Fruit fly (Drosophila melanogaster) whole organism, pupa: ENCODE measurements around the gene CCT7.
A peak's percentile ranks its signal among the peaks of the same experiment; 100 is the strongest.

Source experiments
- CG10348 ChIP-seq: fragments of 200-800 bp; sonication (Bioruptor generic); IDR thresholded peaks from 2 replicates; pipeline ENCODE4 v1.3.6; 2022; ENCODE audit warnings: missing biosample characterization, missing genetic modification characterization
- CG12605 ChIP-seq: fragments of 200-800 bp; sonication (Bioruptor generic); IDR thresholded peaks from 2 replicates; pipeline ENCODE4 v1.3.6; 2022; ENCODE audit warnings: missing biosample characterization, missing genetic modification characterization
- CG13204 ChIP-seq: fragments of 200-800 bp; sonication (Bioruptor generic); optimal IDR thresholded peaks from 2 replicates; lab custom pipeline; 2018; ENCODE audit warnings: missing biosample characterization, mild to moderate bottlenecking, missing genetic modification characterization, moderate library complexity
- CG14655 ChIP-seq: fragments of 200-800 bp; sonication (Bioruptor generic); optimal IDR thresholded peaks from 3 replicates; lab custom pipeline; 2017; ENCODE audit warnings: mild to moderate bottlenecking, missing biosample characterization, missing genetic modification reagents, missing genetic modification characterization
- CG15710 ChIP-seq: fragments of 200-800 bp; sonication (Bioruptor generic); optimal IDR thresholded peaks from 2 replicates; lab custom pipeline; 2018; ENCODE audit warnings: missing biosample characterization, mild to moderate bottlenecking, missing genetic modification characterization, moderate library complexity
- CG17806 ChIP-seq: fragments of 200-800 bp; sonication (Bioruptor generic); optimal IDR thresholded peaks from 2 replicates; lab custom pipeline; 2018; ENCODE audit warnings: missing biosample characterization, mild to moderate bottlenecking, missing genetic modification characterization, moderate library complexity
- CG32121 ChIP-seq: fragments of 200-800 bp; sonication (Bioruptor generic); IDR thresholded peaks from 2 replicates; pipeline ENCODE4 v1.3.6; 2022; ENCODE audit warnings: missing biosample characterization, missing genetic modification characterization
- CG34367 ChIP-seq: fragments of 200-800 bp; sonication (Bioruptor generic); optimal IDR thresholded peaks from 2 replicates; lab custom pipeline; 2018; ENCODE audit warnings: missing biosample characterization, mild to moderate bottlenecking, missing genetic modification characterization
- CG4496 ChIP-seq: fragments of 200-800 bp; sonication (Bioruptor generic); IDR thresholded peaks from 3 replicates; pipeline ENCODE4 v1.3.6; 2022; ENCODE audit warnings: missing biosample characterization, missing genetic modification characterization
- CG8159 ChIP-seq: fragments of 200-800 bp; sonication (Bioruptor generic); optimal IDR thresholded peaks from 3 replicates; lab custom pipeline; 2018; ENCODE audit warnings: missing biosample characterization, mild to moderate bottlenecking, missing genetic modification characterization, moderate library complexity
- CG8301 ChIP-seq: fragments of 200-800 bp; sonication (Bioruptor generic); optimal IDR thresholded peaks from 2 replicates; lab custom pipeline; 2018; ENCODE audit warnings: missing biosample characterization, mild to moderate bottlenecking, missing genetic modification characterization
- CG9948 ChIP-seq: fragments of 200-800 bp; sonication (Bioruptor generic); optimal IDR thresholded peaks from 2 replicates; lab custom pipeline; 2018; ENCODE audit warnings: missing biosample characterization, mild to moderate bottlenecking, missing genetic modification characterization, moderate library complexity
- D1 ChIP-seq: fragments of 200-800 bp; sonication (Bioruptor generic); optimal IDR thresholded peaks from 2 replicates; lab custom pipeline; 2018; ENCODE audit warnings: missing biosample characterization, mild to moderate bottlenecking, missing genetic modification characterization, moderate library complexity
- EcR ChIP-seq: fragments of 200-800 bp; sonication (Bioruptor generic); optimal IDR thresholded peaks from 3 replicates; lab custom pipeline; 2019; ENCODE audit warnings: missing biosample characterization, missing genetic modification characterization, mild to moderate bottlenecking, moderate library complexity, missing genetic modification reagents
- Ets98B ChIP-seq: fragments of 200-800 bp; sonication (Bioruptor generic); IDR thresholded peaks from 2 replicates; pipeline ENCODE4 v1.3.6; 2022; ENCODE audit warnings: missing biosample characterization, missing genetic modification characterization
- Pif1A ChIP-seq: fragments of 200-800 bp; sonication (Bioruptor generic); optimal IDR thresholded peaks from 3 replicates; lab custom pipeline; 2016; ENCODE audit warnings: missing biosample characterization, missing genetic modification characterization
- Pif1B ChIP-seq: fragments of 200-800 bp; sonication (Bioruptor generic); optimal IDR thresholded peaks from 3 replicates; lab custom pipeline; 2016; ENCODE audit warnings: missing biosample characterization, missing genetic modification characterization
- Snoo ChIP-seq: fragments of 200-800 bp; sonication (Bioruptor generic); optimal IDR thresholded peaks from 3 replicates; lab custom pipeline; 2017; ENCODE audit warnings: missing biosample characterization, mild to moderate bottlenecking, missing genetic modification characterization, inconsistent platforms
- fd96Ca ChIP-seq: fragments of 200-800 bp; sonication (Bioruptor generic); IDR thresholded peaks from 3 replicates; pipeline ENCODE4 v1.3.6; 2022; ENCODE audit warnings: missing biosample characterization, missing genetic modification characterization
- gl ChIP-seq: fragments of 200-800 bp; sonication (Bioruptor generic); optimal IDR thresholded peaks from 2 replicates; lab custom pipeline; 2018; ENCODE audit warnings: missing biosample characterization, mild to moderate bottlenecking, missing genetic modification characterization
- rn ChIP-seq: fragments of 200-800 bp; sonication (Bioruptor generic); IDR thresholded peaks from 2 replicates; pipeline ENCODE4 v1.3.6; 2022; ENCODE audit warnings: missing biosample characterization, missing genetic modification characterization

CCT7 gene

DNA sequence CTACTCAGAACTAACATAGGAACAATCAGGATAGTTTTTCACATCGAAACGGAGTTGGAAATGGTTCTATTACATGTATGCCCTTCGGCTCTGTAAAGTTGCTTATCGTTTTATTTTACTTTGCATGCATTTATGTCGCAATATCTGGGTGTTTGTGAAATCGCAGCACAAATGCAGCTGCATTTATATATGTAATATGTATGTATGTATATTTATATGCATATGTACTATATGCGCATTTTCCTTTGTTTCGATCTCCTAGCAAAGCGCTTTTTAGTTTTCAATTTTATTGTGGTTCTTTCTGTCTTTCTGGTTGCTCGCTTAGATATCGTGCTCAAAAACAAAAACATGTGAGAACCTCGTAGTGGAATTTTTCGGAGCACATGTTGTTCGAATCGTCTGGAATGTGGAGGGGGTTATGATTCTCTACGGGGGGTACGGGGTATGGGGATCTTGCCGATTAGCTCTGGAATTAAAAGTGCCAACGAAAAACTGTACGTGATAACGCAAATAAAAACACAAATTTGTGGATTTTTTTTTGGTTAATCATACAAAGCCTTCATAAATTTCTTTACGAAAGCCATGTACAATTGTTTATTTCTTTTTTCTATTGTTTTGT lies 12.8 kb downstream of the CCT7 start:
- TF ChIP-seq CG13204 (GFP tag; lab: Kevin White, UChicago) (no peak), EcR (GFP tag; lab: Kevin White, UChicago) (no peak), CG9948 (tag; lab: Kevin White, UChicago) (no peak), CG12605 (no peak), CG34367 (tag; lab: Kevin White, UChicago) (no peak), CG15710 (tag; lab: Kevin White, UChicago) (no peak), CG17806 (tag; lab: Kevin White, UChicago) (no peak), gl (no peak)

DNA sequence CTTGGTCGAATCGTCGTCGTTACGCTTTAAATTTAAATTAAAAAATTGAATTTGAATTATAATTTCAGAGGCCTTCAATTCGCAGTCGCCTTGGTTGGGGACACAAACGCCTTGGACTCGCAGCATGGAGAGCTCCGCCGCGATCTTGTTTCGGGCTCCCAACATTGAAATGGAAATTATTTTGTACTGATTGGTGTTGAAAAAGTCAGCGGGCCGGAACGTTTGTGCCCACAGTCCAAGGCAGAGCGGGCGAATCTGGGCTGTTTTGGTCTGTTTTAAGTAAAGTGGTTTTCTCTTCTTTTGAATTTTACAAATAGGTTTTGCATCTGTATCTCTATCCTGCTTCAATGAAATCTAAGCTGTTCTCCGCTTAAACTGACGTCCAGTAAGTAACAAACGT lies 13.7 kb downstream of the CCT7 start:
- no peak for TF ChIP-seq CG8159 (tag; lab: Kevin White, UChicago)

DNA sequence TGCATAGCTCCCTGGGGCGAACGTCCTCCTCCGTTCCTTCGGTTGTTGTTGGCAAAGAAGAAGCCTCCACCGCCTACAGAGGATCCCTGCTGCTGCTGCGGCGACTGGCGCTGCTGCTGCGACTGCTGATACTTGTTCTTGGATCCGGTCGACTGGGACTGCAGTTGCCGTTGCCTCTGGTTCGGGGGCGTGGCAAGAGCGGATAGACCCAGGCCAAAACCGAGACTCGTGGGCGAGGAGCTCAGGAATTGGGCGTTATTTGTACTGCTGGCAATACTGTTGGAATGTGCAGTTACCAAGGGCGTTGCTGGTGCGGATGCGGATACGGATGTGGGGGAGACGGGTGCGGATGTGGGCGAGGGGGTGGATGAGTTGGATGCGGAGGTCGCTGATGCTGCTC lies 16.9 kb downstream of the CCT7 start:
- TF ChIP-seq CG32121 (no peak), CG34367 (tag; lab: Kevin White, UChicago) (no peak), Pif1A (GFP tag; lab: Kevin White, UChicago) (no peak), CG13204 (GFP tag; lab: Kevin White, UChicago) (no peak)

DNA sequence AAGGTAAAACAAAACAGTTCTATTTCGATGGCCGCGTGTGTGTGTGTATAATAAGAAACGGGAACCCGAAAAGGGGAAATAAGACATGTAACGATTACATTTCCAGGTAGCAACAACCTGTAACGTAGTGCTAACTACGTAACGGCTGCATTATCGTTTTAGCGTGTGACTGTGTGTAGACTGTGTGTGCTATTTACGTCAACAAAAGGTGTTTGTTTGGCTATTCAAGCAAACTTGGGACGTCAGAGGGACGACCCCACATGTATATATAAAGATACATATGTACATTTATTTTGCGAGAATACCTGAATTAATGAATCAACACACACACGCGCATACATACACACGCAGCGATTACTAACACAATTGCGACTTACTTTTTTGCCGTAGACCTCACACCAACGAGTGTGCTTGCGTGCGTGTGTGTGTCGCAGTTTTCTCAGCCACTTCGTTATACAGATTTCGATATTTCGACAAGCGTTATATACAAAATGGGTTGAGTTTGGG lies 18.2 kb downstream of the CCT7 start:
- TF ChIP-seq Ets98B (GFP tag; lab: Robert Waterston, UW) (peak; percentile 7; the same call in 1 of the 2 replicates), fd96Ca (GFP tag; lab: Robert Waterston, UW) (peak; percentile 42; the same call in 1 of the 3 replicates), EcR (GFP tag; lab: Kevin White, UChicago) (peak; percentile 30), CG34367 (tag; lab: Kevin White, UChicago) (no peak), gl (peak; percentile 33), Snoo (tag; lab: Kevin White, UChicago) (no peak)

DNA sequence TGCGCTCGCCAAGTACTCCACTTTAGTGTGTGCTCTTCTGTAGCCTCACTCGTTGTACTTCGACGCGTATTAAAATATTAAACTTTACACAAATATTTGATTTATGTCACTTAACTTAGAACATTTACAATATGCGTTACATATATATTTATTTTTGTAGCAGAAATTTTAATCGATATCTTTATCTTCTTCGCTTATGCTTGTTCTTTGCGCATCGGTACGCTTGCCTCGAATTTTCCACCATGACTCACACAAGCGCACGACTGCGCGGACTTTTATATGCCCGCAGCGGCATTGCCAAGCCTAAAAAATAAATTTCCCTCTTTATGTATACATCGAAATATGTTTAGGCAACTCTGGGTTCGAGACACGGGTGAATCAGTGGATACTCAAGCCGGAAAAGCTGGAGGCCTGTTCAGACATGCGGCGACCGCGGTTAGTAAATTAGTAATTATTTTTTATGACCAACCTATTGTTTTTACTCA lies 19.1 kb downstream of the CCT7 start, which contains the start of gene aqz:
TSS of gene aqz (minus strand) at position 255 of the 485 bp plus-strand sequence.
- TF ChIP-seq Pif1A (GFP tag; lab: Kevin White, UChicago), result peak; percentile 32
- TF ChIP-seq CG17806 (tag; lab: Kevin White, UChicago), result peak; percentile 2
- peak; percentile 9 for TF ChIP-seq EcR (GFP tag; lab: Kevin White, UChicago)
- peak; percentile 68 for TF ChIP-seq CG4496 (GFP tag; lab: Robert Waterston, UW)
- TF ChIP-seq CG12605, result peak; percentile 63
- no peak for TF ChIP-seq CG13204 (GFP tag; lab: Kevin White, UChicago)
- TF ChIP-seq CG8301, result peak; percentile 2
- no peak for TF ChIP-seq fd96Ca (GFP tag; lab: Robert Waterston, UW)
- TF ChIP-seq Ets98B (GFP tag; lab: Robert Waterston, UW), result peak; percentile 52; the same call in 1 of the 2 replicates
- no peak for TF ChIP-seq CG10348
- TF ChIP-seq Pif1B (GFP tag; lab: Kevin White, UChicago), result peak; percentile 10
- TF ChIP-seq CG34367 (tag; lab: Kevin White, UChicago), result peak; percentile 36
- no peak for TF ChIP-seq CG14655 (GFP tag; lab: Kevin White, UChicago)
- peak; percentile 26; the same call in 1 of the 2 replicates for TF ChIP-seq CG32121
- TF ChIP-seq Snoo (tag; lab: Kevin White, UChicago), result peak; percentile 12
- no peak for TF ChIP-seq CG8159 (tag; lab: Kevin White, UChicago)
- peak; percentile 48 for TF ChIP-seq D1 (tag; lab: Kevin White, UChicago)
- TF ChIP-seq CG9948 (tag; lab: Kevin White, UChicago), result no peak

DNA sequence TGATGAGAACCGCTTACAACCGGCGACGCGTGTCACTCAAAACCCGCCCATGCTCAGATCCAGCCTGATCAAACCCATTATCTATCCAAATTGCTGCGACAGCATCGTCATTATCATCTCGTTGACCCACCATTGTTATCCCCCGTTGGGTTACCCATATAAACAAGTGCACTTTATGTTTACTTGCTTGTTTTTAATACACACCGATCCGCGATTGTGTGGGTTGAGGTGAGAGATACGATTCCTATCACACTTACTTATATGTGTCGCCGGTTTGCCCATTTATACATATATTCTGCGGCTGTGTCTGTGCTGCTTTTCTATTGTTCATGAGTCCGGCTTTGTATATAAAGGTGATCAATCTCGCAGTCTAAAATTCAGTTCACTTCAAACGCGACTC lies 20.3 kb downstream of the CCT7 start, which contains the start of gene CG8369:
TSS of gene CG8369 (plus strand) at position 386 of the 400 bp plus-strand sequence.
- TF ChIP-seq rn (GFP tag; lab: Robert Waterston, UW), result no peak
- peak; percentile 51 for TF ChIP-seq EcR (GFP tag; lab: Kevin White, UChicago)

DNA sequence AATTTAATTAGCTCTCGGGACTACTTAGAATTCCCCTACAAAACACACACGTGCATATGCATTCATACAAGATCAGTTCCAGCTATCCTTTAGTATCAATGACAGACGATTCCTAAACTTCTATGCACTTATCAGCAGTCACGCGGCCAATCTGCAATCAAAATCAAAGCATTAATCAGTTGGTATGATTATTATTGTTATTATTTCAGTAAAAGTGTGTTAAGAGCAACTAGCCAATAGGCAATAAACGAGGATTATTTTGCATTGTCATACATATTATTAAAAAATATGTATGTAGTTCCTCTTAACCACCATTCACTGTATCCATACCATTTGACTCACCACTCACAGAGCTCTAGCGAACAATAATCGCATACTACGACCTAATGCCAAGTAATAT lies 21.6 kb downstream of the CCT7 start:
- no peak for TF ChIP-seq CG15710 (tag; lab: Kevin White, UChicago)
- TF ChIP-seq CG10348, result no peak
- TF ChIP-seq Pif1A (GFP tag; lab: Kevin White, UChicago), result no peak
- TF ChIP-seq gl, result no peak
- TF ChIP-seq Snoo (tag; lab: Kevin White, UChicago), result no peak
- no peak for TF ChIP-seq CG14655 (GFP tag; lab: Kevin White, UChicago)
- TF ChIP-seq rn (GFP tag; lab: Robert Waterston, UW), result no peak
- no peak for TF ChIP-seq CG12605
- TF ChIP-seq CG8301, result no peak
- no peak for TF ChIP-seq CG8159 (tag; lab: Kevin White, UChicago)
